Worm (Caenorhabditis elegans): ENCODE data around the gene twk-48.
A peak's percentile ranks its signal among the peaks of the same experiment; 100 is the strongest.

The twk-48 gene

DNA sequence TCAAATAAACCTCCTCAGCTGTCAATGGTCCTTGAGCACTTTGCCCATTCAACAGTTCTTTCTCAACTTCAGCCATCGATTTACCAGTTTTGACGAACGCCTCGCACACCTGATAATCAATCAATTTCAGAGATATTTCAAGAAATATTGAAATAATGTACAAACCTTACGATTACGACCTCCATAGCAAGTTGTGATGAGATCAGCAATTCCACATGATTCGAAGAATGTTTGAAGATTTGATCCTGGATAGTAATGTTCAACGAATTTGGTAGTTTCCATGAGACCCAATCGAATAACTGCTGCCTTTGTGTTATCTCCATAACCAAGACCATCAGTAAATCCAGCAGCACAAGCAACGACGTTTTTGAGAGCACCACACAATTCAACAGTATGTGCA lies 5.6 kb upstream of the twk-48 start:
- TF ChIP-seq aptf-2 (GFP tag; conservative IDR thresholded peaks at IDR 0.05) (no peak), cebp-1 (GFP tag; IDR thresholded peaks at IDR 0.05) (no peak), cebp-1 (tag; optimal IDR thresholded peaks at IDR 0.05) (no peak), lin-54 (GFP tag; optimal IDR thresholded peaks at IDR 0.05) (no peak), mxl-1 (tag; optimal IDR thresholded peaks at IDR 0.05) (no peak), him-1 (tag; optimal IDR thresholded peaks at IDR 0.05) (no peak), F22D6.2 (tag; optimal IDR thresholded peaks at IDR 0.05) (no peak), F49E8.2 (tag; optimal IDR thresholded peaks at IDR 0.05; ENCODE audit: insufficient read depth) (no peak), rpc-1 (optimal IDR thresholded peaks at IDR 0.05) (no peak), rpc-1 (tag; optimal IDR thresholded peaks at IDR 0.05) (no peak), attf-3 (GFP tag; conservative IDR thresholded peaks at IDR 0.05) (no peak), nfya-1 (tag; optimal IDR thresholded peaks at IDR 0.05; ENCODE audit: borderline replicate concordance, insufficient read depth) (no peak), ccch-3 (GFP tag; optimal IDR thresholded peaks at IDR 0.05) (no peak), K12H6.12 (tag; optimal IDR thresholded peaks at IDR 0.05) (no peak), ZK185.1 (tag; optimal IDR thresholded peaks at IDR 0.05; ENCODE audit: poor library complexity, severe bottlenecking) (no peak), xnd-1 (tag; optimal IDR thresholded peaks at IDR 0.05) (no peak), unc-62 (GFP tag; optimal IDR thresholded peaks at IDR 0.05) (no peak), B0336.3 (GFP tag; IDR thresholded peaks at IDR 0.05) (no peak)

DNA sequence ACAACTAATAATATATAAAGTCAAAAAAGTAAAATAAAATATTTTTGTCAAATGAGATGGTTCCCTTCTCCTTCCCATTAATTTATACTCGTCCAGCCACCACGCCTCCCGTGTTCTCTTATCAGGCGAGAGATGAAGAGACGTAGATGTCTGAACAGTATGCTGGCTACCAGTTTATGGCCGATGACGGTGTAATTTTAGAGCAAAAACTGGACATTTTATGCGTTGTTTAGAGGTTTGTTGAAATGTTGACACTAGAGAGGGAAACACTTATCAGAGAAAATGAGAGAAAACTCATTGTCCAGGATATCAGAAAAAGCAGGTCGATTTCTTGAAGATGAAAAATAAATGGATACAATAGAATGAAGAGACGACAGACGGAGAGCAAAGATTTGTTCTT lies 3.4 kb upstream of the twk-48 start:
- TF ChIP-seq snpc-4 (GFP tag; optimal IDR thresholded peaks at IDR 0.05) (no peak), snpc-4 (tag; optimal IDR thresholded peaks at IDR 0.05) (no peak), mxl-1 (tag; optimal IDR thresholded peaks at IDR 0.05) (no peak), zfh-2 (GFP tag; conservative IDR thresholded peaks at IDR 0.05) (no peak), ceh-79 (tag; optimal IDR thresholded peaks at IDR 0.05) (no peak), nhr-80 (tag; optimal IDR thresholded peaks at IDR 0.05) (peak; percentile 51), cebp-2 (GFP tag; IDR thresholded peaks at IDR 0.05) (no peak), attf-3 (GFP tag; conservative IDR thresholded peaks at IDR 0.05) (no peak), gei-17 (GFP tag; optimal IDR thresholded peaks at IDR 0.05) (no peak)

DNA sequence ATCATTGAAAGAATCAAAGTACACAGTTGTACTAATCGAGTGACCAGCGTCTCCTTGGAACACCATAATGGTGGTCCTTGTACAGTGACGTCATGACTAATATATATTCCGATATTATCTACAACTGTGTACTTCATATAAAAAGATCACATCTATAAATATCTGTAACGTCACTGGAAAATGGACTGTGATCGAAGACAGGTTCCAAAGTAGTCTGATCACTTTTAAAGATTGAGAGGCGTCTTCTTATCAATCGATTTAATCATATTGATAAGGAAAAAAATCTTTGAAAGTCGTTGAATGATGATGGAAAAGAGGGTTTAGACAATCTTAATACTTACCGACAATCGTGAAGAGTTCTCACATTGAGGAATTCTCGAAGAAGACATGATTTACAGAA lies 2.5 kb upstream of the twk-48 start:
- TF ChIP-seq nhr-80 (tag; optimal IDR thresholded peaks at IDR 0.05) (peak; percentile 7), mes-4 (tag; optimal IDR thresholded peaks at IDR 0.05) (no peak), rpc-1 (optimal IDR thresholded peaks at IDR 0.05) (no peak), rpc-1 (tag; optimal IDR thresholded peaks at IDR 0.05) (no peak), Y67H2A.10 (GFP tag; conservative IDR thresholded peaks at IDR 0.05) (no peak), let-607 (tag; optimal IDR thresholded peaks at IDR 0.05) (no peak)

DNA sequence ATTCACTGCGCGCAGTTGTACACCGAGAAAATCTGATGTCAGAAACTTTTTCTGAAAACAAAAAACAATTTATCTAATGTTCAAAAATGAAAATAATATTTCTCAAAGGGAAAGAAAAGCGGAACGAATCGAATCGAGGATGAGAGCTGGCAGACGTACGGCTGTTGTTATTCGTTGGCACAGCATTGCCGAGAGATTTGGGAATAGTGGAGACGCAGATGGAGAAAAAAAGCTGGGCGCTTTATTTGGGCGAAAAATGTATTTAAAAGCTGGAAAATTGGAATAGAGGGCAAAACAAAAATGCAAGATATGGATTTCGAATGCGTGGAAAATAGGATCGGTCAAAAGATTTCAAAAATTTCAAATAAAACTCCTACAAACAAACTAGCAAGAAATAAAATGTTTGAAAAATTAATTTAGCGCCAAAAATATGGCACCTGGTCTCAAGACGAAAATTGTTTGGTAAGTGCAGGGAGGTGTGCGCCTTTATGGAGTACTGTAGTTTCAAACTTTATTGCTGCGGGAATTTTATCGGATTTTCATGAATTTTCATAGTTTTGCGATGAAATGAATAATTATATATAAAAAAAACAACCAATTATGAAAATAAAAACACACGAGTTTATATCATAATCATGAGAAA lies 1.3 kb upstream of the twk-48 start, which contains the start of gene gpdh-2:
gpdh-2 (minus strand) TSS at position 51 of the 643 bp plus-strand sequence.
- no peak for TF ChIP-seq bed-1 (GFP tag; IDR thresholded peaks at IDR 0.05)
- TF ChIP-seq xnd-1 (tag; optimal IDR thresholded peaks at IDR 0.05): peak; percentile 24
- TF ChIP-seq egrh-3 (GFP tag; IDR thresholded peaks at IDR 0.05): no peak
- TF ChIP-seq hmg-1.2 (GFP tag; IDR thresholded peaks at IDR 0.05): peak; percentile 15; the same call in 1 of the 2 replicates
- TF ChIP-seq F33H1.4 (GFP tag; IDR thresholded peaks at IDR 0.05): peak; percentile 46; the same call in 1 of the 2 replicates
- TF ChIP-seq efl-1 (GFP tag; optimal IDR thresholded peaks at IDR 0.05): peak; percentile 37
- peak; percentile 69 for TF ChIP-seq lsl-1 (GFP tag; optimal IDR thresholded peaks at IDR 0.05)
- TF ChIP-seq ztf-28 (GFP tag; IDR thresholded peaks at IDR 0.05): no peak
- TF ChIP-seq aptf-2 (GFP tag; conservative IDR thresholded peaks at IDR 0.05): no peak
- TF ChIP-seq madf-6 (GFP tag; IDR thresholded peaks at IDR 0.05): peak; percentile 74; the same call in 1 of the 2 replicates
- no peak for TF ChIP-seq K12H6.12 (tag; optimal IDR thresholded peaks at IDR 0.05)
- no peak for TF ChIP-seq sdz-38 (tag; optimal IDR thresholded peaks at IDR 0.05)
- no peak for TF ChIP-seq D2030.7 (GFP tag; IDR thresholded peaks at IDR 0.05)
- no peak for TF ChIP-seq ztf-6 (GFP tag; IDR thresholded peaks at IDR 0.05)
- no peak for TF ChIP-seq lin-54 (GFP tag; optimal IDR thresholded peaks at IDR 0.05)
- TF ChIP-seq madf-3 (GFP tag; IDR thresholded peaks at IDR 0.05): no peak
- TF ChIP-seq K11D2.4 (GFP tag; IDR thresholded peaks at IDR 0.05): no peak
